Fruit fly (Drosophila melanogaster) whole organism, adult: ENCODE data around the gene CG3698.
A peak's percentile ranks its signal among the peaks of the same experiment; 100 is the strongest.

Experiments
- CG11617 ChIP-seq: fragments of 200-800 bp; sonication (Bioruptor generic); optimal IDR thresholded peaks from 2 replicates; lab custom pipeline; 2017; ENCODE audit warnings: mild to moderate bottlenecking, missing biosample characterization, missing genetic modification reagents, missing genetic modification characterization
- CG12768 ChIP-seq: fragments of 200-800 bp; sonication (Bioruptor generic); optimal IDR thresholded peaks from 2 replicates; lab custom pipeline; 2017; ENCODE audit warnings: missing biosample characterization, missing genetic modification characterization, mild to moderate bottlenecking, moderate library complexity, missing genetic modification reagents
- CG14711 ChIP-seq: fragments of 200-800 bp; sonication (Bioruptor generic); optimal IDR thresholded peaks from 2 replicates; lab custom pipeline; 2018; ENCODE audit warnings: missing biosample characterization, mild to moderate bottlenecking, missing genetic modification characterization, moderate library complexity
- CG1620 ChIP-seq: fragments of 200-800 bp; sonication (Bioruptor generic); optimal IDR thresholded peaks from 2 replicates; lab custom pipeline; 2016; ENCODE audit warnings: missing biosample characterization, missing genetic modification characterization
- CG33017 ChIP-seq: fragments of 200-800 bp; sonication (Bioruptor generic); optimal IDR thresholded peaks from 2 replicates; lab custom pipeline; 2018; ENCODE audit warnings: missing biosample characterization, mild to moderate bottlenecking, missing genetic modification characterization, moderate library complexity
- CG5204 ChIP-seq: fragments of 200-800 bp; sonication (Bioruptor generic); optimal IDR thresholded peaks from 2 replicates; lab custom pipeline; 2016; ENCODE audit warnings: missing biosample characterization, missing genetic modification characterization
- CG7045 ChIP-seq: fragments of 200-800 bp; sonication (Bioruptor generic); optimal IDR thresholded peaks from 2 replicates; lab custom pipeline; 2017; ENCODE audit warnings: missing biosample characterization, mild to moderate bottlenecking, missing genetic modification characterization
- CG7101 ChIP-seq: fragments of 200-800 bp; sonication (Bioruptor generic); optimal IDR thresholded peaks from 2 replicates; lab custom pipeline; 2018; ENCODE audit warnings: missing biosample characterization, mild to moderate bottlenecking, missing genetic modification characterization, moderate library complexity
- Clk ChIP-seq: fragments of 200-800 bp; sonication (Bioruptor generic); optimal IDR thresholded peaks from 2 replicates; lab custom pipeline; 2017; ENCODE audit warnings: missing biosample characterization, missing genetic modification characterization
- Crg-1 ChIP-seq: fragments of 200-800 bp; sonication (Bioruptor generic); optimal IDR thresholded peaks from 2 replicates; lab custom pipeline; 2016; ENCODE audit warnings: missing biosample characterization, missing genetic modification characterization
- Hr96 ChIP-seq: fragments of 200-800 bp; sonication (Bioruptor generic); optimal IDR thresholded peaks from 2 replicates; lab custom pipeline; 2016; ENCODE audit warnings: missing biosample characterization, missing genetic modification characterization
- Mnt ChIP-seq: fragments of 200-800 bp; sonication (Bioruptor generic); optimal IDR thresholded peaks from 2 replicates; lab custom pipeline; 2016; ENCODE audit warnings: missing biosample characterization, mild to moderate bottlenecking, missing genetic modification characterization
- bab1 ChIP-seq: fragments of 200-800 bp; sonication (Bioruptor generic); optimal IDR thresholded peaks from 3 replicates; lab custom pipeline; 2019; ENCODE audit warnings: missing biosample characterization, mild to moderate bottlenecking, missing genetic modification characterization, moderate library complexity
- cic ChIP-seq: fragments of 200-800 bp; sonication (Bioruptor generic); optimal IDR thresholded peaks from 2 replicates; lab custom pipeline; 2017; ENCODE audit warnings: missing biosample characterization, mild to moderate bottlenecking, missing genetic modification characterization, moderate library complexity
- cnc ChIP-seq, 2 experiments: fragments of >200 bp; optimal IDR thresholded peaks; 2 replicates each; lab custom pipeline; 2017
- kay ChIP-seq: fragments of 200-800 bp; sonication (Bioruptor generic); peaks from one replicate; lab custom pipeline; 2016; ENCODE audit warnings: missing biosample characterization, missing genetic modification characterization, borderline replicate concordance
- ovo ChIP-seq: fragments of 200-800 bp; sonication (Bioruptor generic); optimal IDR thresholded peaks from 2 replicates; lab custom pipeline; 2016; ENCODE audit warnings: missing biosample characterization, missing genetic modification characterization
- pad ChIP-seq: fragments of 200-800 bp; sonication (Bioruptor generic); optimal IDR thresholded peaks from 3 replicates; lab custom pipeline; 2017; ENCODE audit warnings: missing biosample characterization, missing genetic modification characterization, mild to moderate bottlenecking, moderate library complexity, missing genetic modification reagents
- tj ChIP-seq: fragments of 200-800 bp; sonication (Bioruptor generic); optimal IDR thresholded peaks from 3 replicates; lab custom pipeline; 2017; ENCODE audit warnings: missing biosample characterization, mild to moderate bottlenecking, missing genetic modification characterization, moderate library complexity

The CG3698 gene

dm6 chr3L:20769350-20769749 lies 28.8 kb downstream of the CG3698 start, which contains the start of the genes CG4074 and CG4186:
TSS of gene CG4074 (minus strand) at chr3L:20769500.
TSS of gene CG4186 (plus strand) at chr3L:20769586.
- TF ChIP-seq Mnt (GFP tag; lab: Kevin White, UChicago) = peak; percentile 18
- TF ChIP-seq bab1 (GFP tag; lab: Kevin White, UChicago) = peak; percentile 17
- peak; percentile 17 for TF ChIP-seq CG11617 (GFP tag; lab: Kevin White, UChicago)
- no peak for TF ChIP-seq Crg-1 (GFP tag; lab: Kevin White, UChicago)
- TF ChIP-seq pad (GFP tag; lab: Kevin White, UChicago) = no peak
- TF ChIP-seq kay (GFP tag; lab: Kevin White, UChicago) = peak; percentile 66
- TF ChIP-seq cnc (optimal IDR thresholded peaks at IDR 0.05; lab: Kevin White, UChicago) = no peak

dm6 chr3L:20767227-20767626 lies 30.9 kb downstream of the CG3698 start:
- no peak for TF ChIP-seq Mnt (GFP tag; lab: Kevin White, UChicago)
- no peak for TF ChIP-seq cic (GFP tag; lab: Kevin White, UChicago)
- TF ChIP-seq CG14711 (tag; lab: Kevin White, UChicago) = no peak
- no peak for TF ChIP-seq pad (GFP tag; lab: Kevin White, UChicago)
- TF ChIP-seq Clk (GFP tag; lab: Kevin White, UChicago) = no peak
- no peak for TF ChIP-seq CG33017 (tag; lab: Kevin White, UChicago)
- no peak for TF ChIP-seq CG1620 (GFP tag; lab: Kevin White, UChicago)
- TF ChIP-seq bab1 (GFP tag; lab: Kevin White, UChicago) = no peak

- TF ChIP-seq tj (peak; percentile 78), Mnt (GFP tag; lab: Kevin White, UChicago) (no peak)
Measured at dm6 chr3L:20761482-20761881, 36.7 kb downstream of the CG3698 start.

dm6 chr3L:20758583-20758982 lies 39.6 kb downstream of the CG3698 start, which contains the start of gene CG43251:
TSS of gene CG43251 (plus strand) at chr3L:20758883.
- TF ChIP-seq CG1620 (GFP tag; lab: Kevin White, UChicago) (no peak), Hr96 (GFP tag; lab: Kevin White, UChicago) (no peak), cnc (optimal IDR thresholded peaks at IDR 0.05; lab: Kevin White, UChicago) (no peak), ovo (GFP tag; lab: Kevin White, UChicago) (no peak), pad (GFP tag; lab: Kevin White, UChicago) (no peak), Clk (GFP tag; lab: Kevin White, UChicago) (no peak)

dm6 chr3L:20755585-20755984 lies 42.6 kb downstream of the CG3698 start, which contains the start of gene CG33912:
TSS of gene CG33912 (minus strand) at chr3L:20755685.
- TF ChIP-seq Crg-1 (GFP tag; lab: Kevin White, UChicago) = no peak
- TF ChIP-seq CG7045 (GFP tag; lab: Kevin White, UChicago) = no peak
- TF ChIP-seq CG14711 (tag; lab: Kevin White, UChicago) = no peak

dm6 chr3L:20752964-20753363 lies 45.2 kb downstream of the CG3698 start:
- TF ChIP-seq Hr96 (GFP tag; lab: Kevin White, UChicago) (no peak), CG1620 (GFP tag; lab: Kevin White, UChicago) (no peak), cic (GFP tag; lab: Kevin White, UChicago) (no peak), cnc (optimal IDR thresholded peaks at IDR 0.05; lab: Kevin White, UChicago) (no peak), CG5204 (GFP tag; lab: Kevin White, UChicago) (no peak), CG7101 (tag; lab: Kevin White, UChicago) (no peak), Mnt (GFP tag; lab: Kevin White, UChicago) (no peak), Crg-1 (GFP tag; lab: Kevin White, UChicago) (no peak), CG7045 (GFP tag; lab: Kevin White, UChicago) (no peak), ovo (GFP tag; lab: Kevin White, UChicago) (no peak), tj (no peak), pad (GFP tag; lab: Kevin White, UChicago) (no peak), CG12768 (GFP tag; lab: Kevin White, UChicago) (no peak), Clk (GFP tag; lab: Kevin White, UChicago) (no peak)

dm6 chr3L:20750391-20750790 lies 47.8 kb downstream of the CG3698 start:
- TF ChIP-seq Crg-1 (GFP tag; lab: Kevin White, UChicago) (no peak), cnc (optimal IDR thresholded peaks at IDR 0.05; lab: Kevin White, UChicago) (no peak), pad (GFP tag; lab: Kevin White, UChicago) (no peak), cic (GFP tag; lab: Kevin White, UChicago) (no peak), Mnt (GFP tag; lab: Kevin White, UChicago) (no peak), tj (no peak), CG7045 (GFP tag; lab: Kevin White, UChicago) (no peak), CG11617 (GFP tag; lab: Kevin White, UChicago) (no peak)

dm6 chr3L:20748577-20748976 lies 49.6 kb downstream of the CG3698 start:
- TF ChIP-seq Clk (GFP tag; lab: Kevin White, UChicago) (no peak), tj (peak; percentile 91)
